Worm (Caenorhabditis elegans) whole organism, L4 larva: ENCODE data around the gene lpr-3.

Source experiments
- ceh-82 ChIP-seq: sonication (generic microtip); optimal IDR thresholded peaks from 2 replicates; lab custom pipeline; 2017; ENCODE audit warnings: missing biosample characterization, missing genetic modification characterization
- duxl-1 ChIP-seq: sonication (generic microtip); optimal IDR thresholded peaks from 2 replicates; lab custom pipeline; 2016; ENCODE audit warnings: mild to moderate bottlenecking, missing genetic modification characterization, moderate library complexity, missing compliant biosample characterization; ENCODE audit not compliant: poor library complexity
- lin-39 ChIP-seq: fragments of 150-350 bp; optimal IDR thresholded peaks from 2 replicates; lab custom pipeline; 2014; ENCODE audit warnings: missing biosample characterization, missing genetic modification reagents, missing genetic modification characterization
- madf-5 ChIP-seq, 2 experiments: fragments of 200-800 bp; sonication (Bioruptor generic); IDR thresholded peaks; 2 replicates each; pipeline ENCODE4 v1.3.6; 2022; ENCODE audit warnings: missing compliant biosample characterization in 2 of 2, missing genetic modification characterization in 2 of 2
- php-3 ChIP-seq: fragments of 200-800 bp; sonication (Bioruptor generic); IDR thresholded peaks from 2 replicates; pipeline ENCODE4 v1.3.6; 2022; ENCODE audit warnings: missing genetic modification reagents, missing genetic modification characterization, missing compliant biosample characterization

ce11 chrX:11042777-11043176 is 14.4 kb upstream of the lpr-3 start, which contains the start of gene C09F12.3:
- TF ChIP-seq php-3 (GFP tag; lab: Robert Waterston, UW) (no peak), madf-5 (GFP tag; IDR thresholded peaks at IDR 0.05; lab: Robert Waterston, UW) (no peak), lin-39 (tag; lab: Kevin White, UChicago) (no peak), duxl-1 (tag; lab: Kevin White, UChicago) (no peak), ceh-82 (tag; lab: Kevin White, UChicago) (no peak)
